Fruit fly (Drosophila melanogaster): ENCODE data around the gene mRpL39.

mRpL39 gene

dm6 chr3L:14999284-15000019 is at the start of gene mRpL39, which contains the start of gene Prosbeta2:
Gene mRpL39 (minus strand): TSS chr3L:14999666.
Gene Prosbeta2 (plus strand): TSS chr3L:14999951.
- TF ChIP-seq Mio (GFP tag; optimal IDR thresholded peaks at IDR 0.05) (no peak), CrebA (GFP tag; optimal IDR thresholded peaks at IDR 0.05; ENCODE audit: borderline replicate concordance) (no peak), Myc (optimal IDR thresholded peaks at IDR 0.05) (peak; percentile 71), CG32264 (GFP tag; optimal IDR thresholded peaks at IDR 0.05) (no peak), dl (GFP tag; optimal IDR thresholded peaks at IDR 0.05; ENCODE audit: insufficient read depth in 1 of 2, partially characterized antibody in 2 of 2) (no peak), Dfd (GFP tag; optimal IDR thresholded peaks at IDR 0.05) (no peak), sage (GFP tag; optimal IDR thresholded peaks at IDR 0.05) (no peak), br (GFP tag; optimal IDR thresholded peaks at IDR 0.05) (no peak), Hnf4 (GFP tag; optimal IDR thresholded peaks at IDR 0.05) (no peak), woc (GFP tag; optimal IDR thresholded peaks at IDR 0.05) (peak; percentile 34), OdsH (GFP tag; optimal IDR thresholded peaks at IDR 0.05) (no peak), HLH106 (tag; optimal IDR thresholded peaks at IDR 0.05) (peak; percentile 78), Abd-B (GFP tag; optimal IDR thresholded peaks at IDR 0.05) (no peak), fru (GFP tag; optimal IDR thresholded peaks at IDR 0.05) (peak; percentile 1), foxo (GFP tag; optimal IDR thresholded peaks at IDR 0.05) (peak in 1 of 2 experiments; percentile 63), sv (GFP tag; optimal IDR thresholded peaks at IDR 0.05) (no peak), usp (GFP tag; optimal IDR thresholded peaks at IDR 0.05) (no peak), Jra (GFP tag; optimal IDR thresholded peaks at IDR 0.05) (no peak), lola (GFP tag; optimal IDR thresholded peaks at IDR 0.05) (no peak), Sp1 (GFP tag; optimal IDR thresholded peaks at IDR 0.05) (no peak), dmrt93B (GFP tag; optimal IDR thresholded peaks at IDR 0.05) (peak; percentile 42), GATAd (GFP tag; optimal IDR thresholded peaks at IDR 0.05) (no peak), dsf (GFP tag; optimal IDR thresholded peaks at IDR 0.05; ENCODE audit: borderline replicate concordance) (no peak), brk (GFP tag; optimal IDR thresholded peaks at IDR 0.05) (no peak), CG9705 (GFP tag; optimal IDR thresholded peaks at IDR 0.05) (peak; percentile 48), Hr83 (GFP tag; optimal IDR thresholded peaks at IDR 0.05; ENCODE audit: poor library complexity, severe bottlenecking) (peak; percentile 41), rgr (GFP tag; optimal IDR thresholded peaks at IDR 0.05) (no peak), Rel (GFP tag; optimal IDR thresholded peaks at IDR 0.05) (no peak), Rel (tag; optimal IDR thresholded peaks at IDR 0.05) (peak; percentile 40), psq (GFP tag; optimal IDR thresholded peaks at IDR 0.05) (no peak), N (GFP tag; optimal IDR thresholded peaks at IDR 0.05) (no peak), Vsx2 (GFP tag; optimal IDR thresholded peaks at IDR 0.05; ENCODE audit: partially characterized antibody) (no peak), ey (GFP tag; optimal IDR thresholded peaks at IDR 0.05) (no peak), pan (optimal IDR thresholded peaks at IDR 0.05) (no peak), tai (GFP tag; optimal IDR thresholded peaks at IDR 0.05) (no peak), jim (GFP tag; optimal IDR thresholded peaks at IDR 0.05) (no peak), Dif (GFP tag; optimal IDR thresholded peaks at IDR 0.05; ENCODE audit: partially characterized antibody) (no peak), Hr78 (GFP tag; optimal IDR thresholded peaks at IDR 0.05) (no peak), h (GFP tag; optimal IDR thresholded peaks at IDR 0.05) (peak; percentile 36)

dm6 chr3L:15048091-15048490 is 48.6 kb upstream of the mRpL39 start:
- TF ChIP-seq Dfd (GFP tag; optimal IDR thresholded peaks at IDR 0.05) (no peak), Myc (optimal IDR thresholded peaks at IDR 0.05) (peak; percentile 12)

DNA sequence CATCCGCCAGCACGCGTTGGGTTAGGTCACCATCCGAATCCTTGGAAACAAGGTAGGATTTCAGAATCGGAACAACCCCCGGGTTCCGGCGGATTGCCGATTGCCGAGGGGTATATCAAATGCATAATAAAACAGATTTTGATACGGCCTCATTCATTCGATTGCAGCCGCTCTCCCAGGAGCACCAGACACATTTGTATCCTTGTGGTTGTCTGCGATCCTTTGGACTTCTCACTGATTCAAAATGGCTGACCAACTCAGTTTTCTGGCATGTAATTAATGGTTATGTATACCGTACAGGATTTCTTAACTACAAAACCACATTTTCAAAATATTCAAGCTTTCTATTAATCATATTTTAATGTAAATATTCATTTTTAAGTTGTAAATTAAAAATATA is 48.1 kb upstream of the mRpL39 start:
- TF ChIP-seq Hr78 (GFP tag; optimal IDR thresholded peaks at IDR 0.05) (no peak), woc (GFP tag; optimal IDR thresholded peaks at IDR 0.05) (no peak), GATAd (GFP tag; optimal IDR thresholded peaks at IDR 0.05) (no peak), ey (GFP tag; optimal IDR thresholded peaks at IDR 0.05) (no peak), brk (GFP tag; optimal IDR thresholded peaks at IDR 0.05) (no peak)

All from whole organism, wandering third instar larva.